Worm (Caenorhabditis elegans): ENCODE results near the gene dpy-27.
A peak's percentile ranks its signal among the peaks of the same experiment; 100 is the strongest.

Gene dpy-27

DNA sequence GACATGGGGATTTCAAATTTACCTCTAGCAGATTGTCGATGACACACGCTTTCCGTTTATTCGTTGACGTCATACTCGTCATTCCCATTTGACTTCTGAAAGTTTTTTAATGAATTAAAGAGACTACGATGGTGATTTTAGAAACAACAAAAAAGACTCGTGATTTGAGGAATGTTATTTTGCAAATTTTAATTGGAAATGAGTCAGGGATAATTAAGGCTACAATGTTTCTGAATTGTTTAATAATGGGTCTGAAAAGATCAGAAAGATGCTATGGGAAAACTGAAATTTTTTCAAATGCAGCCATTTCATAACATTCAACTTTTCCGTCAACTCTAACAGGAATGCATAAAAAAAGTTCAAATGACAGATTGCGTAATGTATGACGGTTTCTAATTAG lies 54.0 kb downstream of the dpy-27 start, which contains the start of gene C44F1.1:
Gene C44F1.1 (minus strand): TSS at position 101 of the 400 bp plus-strand sequence.
- TF ChIP-seq zip-8 (tag; optimal IDR thresholded peaks at IDR 0.05) (peak; percentile 34), lsy-2 (tag; optimal IDR thresholded peaks at IDR 0.05) (no peak)

DNA sequence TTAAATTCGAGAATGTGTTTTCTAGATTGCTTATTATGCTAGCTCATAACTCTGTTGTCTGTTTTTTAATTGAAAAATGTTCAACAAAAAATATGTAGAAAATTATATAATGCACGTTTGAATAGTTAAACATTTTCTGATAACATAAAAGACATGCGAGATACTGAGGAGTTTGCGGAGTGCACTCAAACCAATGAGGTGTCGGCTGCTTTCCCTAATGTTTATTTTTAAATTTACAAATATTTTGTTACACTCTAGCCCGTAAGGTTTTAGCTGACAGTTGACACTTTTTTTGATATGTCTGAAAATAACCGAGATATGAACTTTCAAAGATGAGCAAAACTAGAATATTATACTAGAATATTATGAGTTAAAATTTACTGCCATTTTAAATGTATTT lies 54.9 kb downstream of the dpy-27 start:
- TF ChIP-seq nhr-76 (tag; optimal IDR thresholded peaks at IDR 0.05) (no peak), nhr-237 (tag; optimal IDR thresholded peaks at IDR 0.05) (no peak), blmp-1 (tag; optimal IDR thresholded peaks at IDR 0.05) (no peak), lin-32 (GFP tag; optimal IDR thresholded peaks at IDR 0.05) (no peak), mls-2 (tag; optimal IDR thresholded peaks at IDR 0.05) (no peak), lsy-2 (tag; optimal IDR thresholded peaks at IDR 0.05) (no peak)

DNA sequence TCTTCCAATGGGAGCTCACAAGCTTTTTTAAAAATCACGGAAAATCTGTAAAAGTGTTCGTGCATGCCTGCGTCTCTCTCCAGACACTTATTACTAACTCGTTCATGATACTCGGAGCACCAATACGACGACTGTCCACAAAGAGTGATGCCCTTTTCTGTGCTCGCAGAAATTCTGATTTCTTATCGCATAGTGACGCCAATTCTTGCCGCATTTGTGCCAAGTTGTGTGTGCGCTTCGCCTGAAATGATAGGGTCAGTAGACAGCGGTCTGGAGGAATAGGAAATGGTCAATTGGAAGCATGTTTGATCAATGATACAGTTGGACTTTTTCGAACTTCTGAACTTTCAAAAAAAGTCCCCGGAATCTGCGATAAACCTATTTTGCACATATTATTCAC lies 55.4 kb downstream of the dpy-27 start:
- no peak for TF ChIP-seq flh-1 (GFP tag; optimal IDR thresholded peaks at IDR 0.05)
- no peak for TF ChIP-seq ces-1 (GFP tag; optimal IDR thresholded peaks at IDR 0.05)
- no peak for TF ChIP-seq bed-3 (GFP tag; optimal IDR thresholded peaks at IDR 0.05)
- no peak for TF ChIP-seq snpc-4 (tag; optimal IDR thresholded peaks at IDR 0.05)
- no peak for TF ChIP-seq elt-3 (tag; optimal IDR thresholded peaks at IDR 0.05)
- no peak for TF ChIP-seq nhr-28 (tag; optimal IDR thresholded peaks at IDR 0.05)
- no peak for TF ChIP-seq sem-2 (GFP tag; optimal IDR thresholded peaks at IDR 0.05)
- TF ChIP-seq drap-1 (GFP tag; optimal IDR thresholded peaks at IDR 0.05), result no peak
- no peak for TF ChIP-seq ceh-43 (GFP tag; optimal IDR thresholded peaks at IDR 0.05)

All from whole organism, mixed stage, embryonic.